Worm (Caenorhabditis elegans) whole organism, mixed stage, embryonic: ENCODE results near the gene egl-10.

Experiments
- M03D4.4 ChIP-seq: sonication (generic microtip); optimal IDR thresholded peaks from 2 replicates; lab custom pipeline; 2017; ENCODE audit warnings: mild to moderate bottlenecking, missing genetic modification characterization, missing compliant biosample characterization
- bed-3 ChIP-seq: fragments of 200-800 bp; sonication (Bioruptor generic); optimal IDR thresholded peaks from 3 replicates; lab custom pipeline; 2018; ENCODE audit warnings: mild to moderate bottlenecking, missing genetic modification characterization, moderate library complexity, missing compliant biosample characterization
- blmp-1 ChIP-seq: fragments of 150-350 bp; optimal IDR thresholded peaks from 2 replicates; lab custom pipeline; 2014; ENCODE audit warnings: missing biosample characterization, missing genetic modification characterization
- ceh-43 ChIP-seq: fragments of 200-800 bp; sonication (Bioruptor generic); optimal IDR thresholded peaks from 2 replicates; lab custom pipeline; 2018; ENCODE audit warnings: mild to moderate bottlenecking, missing genetic modification characterization, moderate library complexity, missing compliant biosample characterization
- ceh-83 ChIP-seq: fragments of 200-800 bp; sonication (Bioruptor generic); optimal IDR thresholded peaks from 2 replicates; lab custom pipeline; 2018; ENCODE audit warnings: mild to moderate bottlenecking, missing genetic modification characterization, missing compliant biosample characterization
- ces-1 ChIP-seq: fragments of 150-350 bp; optimal IDR thresholded peaks from 2 replicates; lab custom pipeline; 2014; ENCODE audit warnings: missing biosample characterization, missing genetic modification reagents, missing genetic modification characterization
- cnd-1 ChIP-seq: fragments of 200-800 bp; sonication (Bioruptor generic); optimal IDR thresholded peaks from 2 replicates; lab custom pipeline; 2018; ENCODE audit warnings: mild to moderate bottlenecking, missing genetic modification characterization, missing compliant biosample characterization
- drap-1 ChIP-seq: fragments of 200-800 bp; sonication (Bioruptor generic); optimal IDR thresholded peaks from 3 replicates; lab custom pipeline; 2018; ENCODE audit warnings: mild to moderate bottlenecking, missing genetic modification characterization, missing compliant biosample characterization
- elt-1 ChIP-seq: sonication (generic microtip); optimal IDR thresholded peaks from 2 replicates; lab custom pipeline; 2017; ENCODE audit warnings: missing genetic modification characterization, mild to moderate bottlenecking, missing compliant biosample characterization, antibody characterized with exemption, moderate library complexity, borderline replicate concordance; ENCODE audit not compliant: insufficient read depth
- ham-2 ChIP-seq: fragments of 200-800 bp; sonication (Bioruptor generic); optimal IDR thresholded peaks from 2 replicates; lab custom pipeline; 2018; ENCODE audit warnings: mild to moderate bottlenecking, missing genetic modification characterization, missing compliant biosample characterization
- hlh-1 ChIP-seq: fragments of 150-350 bp; optimal IDR thresholded peaks from 2 replicates; lab custom pipeline; 2014; ENCODE audit warnings: missing biosample characterization, missing genetic modification reagents, missing genetic modification characterization
- lin-32 ChIP-seq: fragments of 200-800 bp; sonication (Bioruptor generic); optimal IDR thresholded peaks from 2 replicates; lab custom pipeline; 2018; ENCODE audit warnings: mild to moderate bottlenecking, missing genetic modification characterization, missing compliant biosample characterization
- lsy-2 ChIP-seq: fragments of 150-350 bp; optimal IDR thresholded peaks from 2 replicates; lab custom pipeline; 2014; ENCODE audit warnings: missing biosample characterization, missing genetic modification characterization
- mab-5 ChIP-seq: fragments of 150-350 bp; optimal IDR thresholded peaks from 2 replicates; lab custom pipeline; 2014; ENCODE audit warnings: missing biosample characterization, missing genetic modification characterization
- mep-1 ChIP-seq: fragments of 150-350 bp; optimal IDR thresholded peaks from 2 replicates; lab custom pipeline; 2017; ENCODE audit warnings: missing biosample characterization, missing genetic modification reagents, missing genetic modification characterization, inconsistent platforms
- nhr-2 ChIP-seq: fragments of 150-350 bp; optimal IDR thresholded peaks from 2 replicates; lab custom pipeline; 2014; ENCODE audit warnings: missing biosample characterization, missing genetic modification characterization
- nhr-28 ChIP-seq: fragments of 150-350 bp; optimal IDR thresholded peaks from 2 replicates; lab custom pipeline; 2014; ENCODE audit warnings: missing biosample characterization, missing genetic modification characterization
- nhr-76 ChIP-seq: sonication (generic microtip); optimal IDR thresholded peaks from 2 replicates; lab custom pipeline; 2017; ENCODE audit warnings: missing biosample characterization, missing genetic modification characterization
- pha-4 ChIP-seq: fragments of 150-350 bp; optimal IDR thresholded peaks from 2 replicates; lab custom pipeline; 2018; ENCODE audit warnings: missing biosample characterization, missing genetic modification reagents, missing genetic modification characterization
- sem-2 ChIP-seq: fragments of 200-800 bp; sonication (Bioruptor generic); optimal IDR thresholded peaks from 2 replicates; lab custom pipeline; 2018; ENCODE audit warnings: mild to moderate bottlenecking, missing genetic modification characterization, missing compliant biosample characterization
- sptf-1 ChIP-seq: sonication (generic microtip); optimal IDR thresholded peaks from 2 replicates; lab custom pipeline; 2017; ENCODE audit warnings: mild to moderate bottlenecking, missing genetic modification characterization, moderate library complexity, missing compliant biosample characterization
- tbx-8 ChIP-seq: fragments of 200-800 bp; sonication (Bioruptor generic); optimal IDR thresholded peaks from 2 replicates; lab custom pipeline; 2018; ENCODE audit warnings: mild to moderate bottlenecking, missing genetic modification characterization, moderate library complexity, missing compliant biosample characterization
- unc-120 ChIP-seq: sonication (generic microtip); optimal IDR thresholded peaks from 2 replicates; lab custom pipeline; 2017; ENCODE audit warnings: missing genetic modification characterization, missing compliant biosample characterization; ENCODE audit not compliant: poor library complexity, severe bottlenecking
- unc-39 ChIP-seq: fragments of 150-350 bp; optimal IDR thresholded peaks from 2 replicates; lab custom pipeline; 2014; ENCODE audit warnings: missing biosample characterization, missing genetic modification characterization
- unc-62 ChIP-seq: fragments of 150-350 bp; optimal IDR thresholded peaks from 2 replicates; lab custom pipeline; 2014; ENCODE audit warnings: missing biosample characterization, missing genetic modification reagents, missing genetic modification characterization
- zip-8 ChIP-seq: fragments of 150-350 bp; optimal IDR thresholded peaks from 2 replicates; lab custom pipeline; 2014; ENCODE audit warnings: missing biosample characterization, missing genetic modification characterization
- ztf-11 ChIP-seq: fragments of 150-350 bp; optimal IDR thresholded peaks from 2 replicates; lab custom pipeline; 2014; ENCODE audit warnings: missing biosample characterization, missing genetic modification characterization

The egl-10 gene

ce11 chrV:12433717-12434116 lies 29.1 kb downstream of the egl-10 start, which contains the start of gene srh-25:
Gene srh-25 (minus strand): TSS chrV:12433817.
- no peak for TF ChIP-seq unc-62
- no peak for TF ChIP-seq unc-39 (tag; lab: Kevin White, UChicago)

ce11 chrV:12433105-12433504 lies 29.7 kb downstream of the egl-10 start:
- TF ChIP-seq sem-2 (GFP tag; lab: Kevin White, UChicago), result no peak
- no peak for TF ChIP-seq nhr-76 (tag; lab: Kevin White, UChicago)
- no peak for TF ChIP-seq elt-1 (tag; lab: Kevin White, UChicago)
- TF ChIP-seq unc-39 (tag; lab: Kevin White, UChicago), result no peak
- TF ChIP-seq ceh-83 (GFP tag; lab: Kevin White, UChicago), result no peak
- no peak for TF ChIP-seq M03D4.4 (tag; lab: Kevin White, UChicago)
- no peak for TF ChIP-seq lin-32 (GFP tag; lab: Kevin White, UChicago)
- TF ChIP-seq, all 35 proteins: peak for 0

ce11 chrV:12432111-12432510 lies 30.7 kb downstream of the egl-10 start, which contains the start of gene C54D10.13:
Gene C54D10.13 (minus strand): TSS chrV:12432289.
- no peak for TF ChIP-seq zip-8
- no peak for TF ChIP-seq cnd-1 (tag; lab: Kevin White, UChicago)
- TF ChIP-seq mab-5, result no peak

- no peak for TF ChIP-seq lsy-2 (tag; lab: Kevin White, UChicago)
- no peak for TF ChIP-seq pha-4 (tag; lab: Kevin White, UChicago)
- TF ChIP-seq, all 35 proteins: peak for 0
These were observed 33.8 kb downstream of the egl-10 start, which contains the start of gene C54D10.5 for ce11 chrV:12429039-12429438. Gene C54D10.5 (plus strand): TSS chrV:12429339.

- TF ChIP-seq nhr-2 (tag; lab: Kevin White, UChicago) (no peak), zip-8 (no peak), mab-5 (no peak)
These were observed 35.0 kb downstream of the egl-10 start for ce11 chrV:12427826-12428225.

ce11 chrV:12421360-12421759 lies 41.4 kb downstream of the egl-10 start:
- TF ChIP-seq nhr-76 (tag; lab: Kevin White, UChicago) (no peak), unc-120 (tag; lab: Kevin White, UChicago) (no peak), ces-1 (peak; percentile 74), tbx-8 (GFP tag; lab: Kevin White, UChicago) (no peak), ztf-11 (tag; lab: Kevin White, UChicago) (no peak)

- TF ChIP-seq zip-8 (no peak), bed-3 (GFP tag; lab: Kevin White, UChicago) (no peak), hlh-1 (tag; lab: Kevin White, UChicago) (no peak), blmp-1 (tag; lab: Kevin White, UChicago) (no peak), nhr-76 (tag; lab: Kevin White, UChicago) (no peak), nhr-28 (tag; lab: Kevin White, UChicago) (no peak), M03D4.4 (tag; lab: Kevin White, UChicago) (no peak), ceh-43 (GFP tag; lab: Kevin White, UChicago) (no peak), sem-2 (GFP tag; lab: Kevin White, UChicago) (no peak), unc-62 (no peak), mep-1 (tag; lab: Kevin White, UChicago) (no peak), drap-1 (GFP tag; lab: Kevin White, UChicago) (no peak), unc-39 (tag; lab: Kevin White, UChicago) (no peak), ham-2 (GFP tag; lab: Kevin White, UChicago) (no peak), sptf-1 (tag; lab: Kevin White, UChicago) (no peak), ceh-83 (GFP tag; lab: Kevin White, UChicago) (no peak), elt-1 (tag; lab: Kevin White, UChicago) (no peak), lsy-2 (tag; lab: Kevin White, UChicago) (no peak)
These were observed 42.0 kb downstream of the egl-10 start, which contains the start of gene C54D10.4 for ce11 chrV:12420843-12421242. Gene C54D10.4 (minus strand): TSS chrV:12420943.
